Worm (Caenorhabditis elegans): ENCODE results near the gene K09H11.9.

- no peak for TF ChIP-seq pax-1 (tag; optimal IDR thresholded peaks at IDR 0.05)
- no peak for TF ChIP-seq dmd-4 (tag; optimal IDR thresholded peaks at IDR 0.05; ENCODE audit: borderline replicate concordance)
- no peak for TF ChIP-seq K09A11.1 (tag; optimal IDR thresholded peaks at IDR 0.05; ENCODE audit: insufficient read depth)
- TF ChIP-seq ceh-6 (GFP tag; optimal IDR thresholded peaks at IDR 0.05): no peak
- TF ChIP-seq ama-1 (optimal IDR thresholded peaks at IDR 0.05): no peak
- TF ChIP-seq unc-55 (GFP tag; optimal IDR thresholded peaks at IDR 0.05): no peak
- TF ChIP-seq pqm-1 (tag; optimal IDR thresholded peaks at IDR 0.05): no peak
- TF ChIP-seq dve-1 (tag; optimal IDR thresholded peaks at IDR 0.05): no peak
- TF ChIP-seq ceh-31 (tag; optimal IDR thresholded peaks at IDR 0.05): no peak
- no peak for TF ChIP-seq sdc-2 (tag; optimal IDR thresholded peaks at IDR 0.05)
- TF ChIP-seq hlh-30 (tag; optimal IDR thresholded peaks at IDR 0.05; ENCODE audit: insufficient read depth): no peak
- no peak for TF ChIP-seq pha-4 (tag; optimal IDR thresholded peaks at IDR 0.05)
- TF ChIP-seq elt-4 (tag; optimal IDR thresholded peaks at IDR 0.05): no peak
- TF ChIP-seq ceh-22 (tag; optimal IDR thresholded peaks at IDR 0.05): no peak
Observed at ce11 chrV:5765081-5765480, 48.7 kb upstream of the K09H11.9 start, which contains the start of gene pgph-2.
